Worm (Caenorhabditis elegans) whole organism, late embryonic: ENCODE results near the gene C14A11.9.

Source experiments
- C08G9.2 ChIP-seq: sonication (generic microtip); optimal IDR thresholded peaks from 2 replicates; lab custom pipeline; 2016; ENCODE audit warnings: mild to moderate bottlenecking, missing genetic modification characterization, moderate library complexity, missing compliant biosample characterization
- ama-1 ChIP-seq: fragments of 150-350 bp; optimal IDR thresholded peaks from 2 replicates; lab custom pipeline; 2014
- gmeb-2 ChIP-seq: sonication (generic microtip); optimal IDR thresholded peaks from 2 replicates; lab custom pipeline; 2016; ENCODE audit warnings: missing genetic modification characterization, inconsistent platforms, missing compliant biosample characterization
- mec-3 ChIP-seq: sonication (generic microtip); optimal IDR thresholded peaks from 2 replicates; lab custom pipeline; 2016; ENCODE audit warnings: borderline replicate concordance, missing genetic modification characterization, missing compliant biosample characterization
- nhr-11 ChIP-seq: fragments of 150-350 bp; optimal IDR thresholded peaks from 2 replicates; lab custom pipeline; 2014; ENCODE audit warnings: missing biosample characterization, missing genetic modification characterization
- pha-4 ChIP-seq: fragments of 150-350 bp; optimal IDR thresholded peaks from 2 replicates; lab custom pipeline; 2018; ENCODE audit warnings: missing biosample characterization, missing genetic modification reagents, missing genetic modification characterization
- sox-2 ChIP-seq: fragments of 200-800 bp; sonication (Bioruptor generic); IDR thresholded peaks from 2 replicates; pipeline ENCODE4 v1.3.6; 2022; ENCODE audit warnings: missing genetic modification reagents, missing genetic modification characterization, missing compliant biosample characterization
- sox-4 ChIP-seq: sonication (generic microtip); optimal IDR thresholded peaks from 2 replicates; lab custom pipeline; 2017; ENCODE audit warnings: mild to moderate bottlenecking, missing genetic modification characterization, inconsistent platforms, missing compliant biosample characterization
- tbx-2 ChIP-seq: sonication (generic microtip); optimal IDR thresholded peaks from 2 replicates; lab custom pipeline; 2016; ENCODE audit warnings: missing genetic modification characterization, missing compliant biosample characterization

DNA sequence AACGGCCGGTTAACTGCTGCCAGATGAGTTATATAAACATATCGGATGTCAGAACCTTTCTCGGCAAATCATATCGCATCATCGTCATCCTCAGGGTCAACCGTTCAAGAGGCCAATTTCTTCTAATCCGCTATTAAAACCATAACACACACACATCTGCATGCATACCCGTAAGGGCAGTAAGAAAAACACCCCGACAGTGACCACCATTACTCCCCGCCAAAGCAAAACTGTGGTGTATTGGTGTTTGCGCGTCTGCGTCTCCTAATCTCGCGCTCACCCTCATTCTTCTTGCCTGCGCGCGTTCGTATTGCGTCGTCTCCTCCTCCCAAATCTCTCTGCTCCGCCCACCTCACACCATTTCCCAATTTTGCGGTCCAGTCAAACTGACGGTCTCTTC lies 15.9 kb downstream of the C14A11.9 start:
- TF ChIP-seq C08G9.2 (tag; lab: Kevin White, UChicago) (no peak), ama-1 (lab: Kevin White, UChicago) (no peak), mec-3 (tag; lab: Kevin White, UChicago) (no peak), gmeb-2 (tag; lab: Kevin White, UChicago) (no peak), sox-4 (tag; lab: Kevin White, UChicago) (no peak), pha-4 (tag; lab: Kevin White, UChicago) (no peak), sox-2 (GFP tag; lab: Robert Waterston, UW) (no peak), tbx-2 (tag; lab: Kevin White, UChicago) (peak; percentile 62), nhr-11 (tag; lab: Kevin White, UChicago) (no peak)
